Fruit fly (Drosophila melanogaster) whole organism, embryonic: Measurements from ENCODE around the gene Sf3b3.
A peak's percentile ranks its signal among the peaks of the same experiment; 100 is the strongest.

ENCODE experiments used
- CG10565 ChIP-seq: fragments of 200-800 bp; sonication (Bioruptor generic); optimal IDR thresholded peaks from 3 replicates; lab custom pipeline; 2016; ENCODE audit warnings: missing biosample characterization, mild to moderate bottlenecking, missing genetic modification characterization
- CG10979 ChIP-seq: fragments of 200-800 bp; sonication (Bioruptor generic); optimal IDR thresholded peaks from 2 replicates; lab custom pipeline; 2018; ENCODE audit warnings: missing biosample characterization, mild to moderate bottlenecking, missing genetic modification characterization, moderate library complexity
- CG11695 ChIP-seq: fragments of 200-800 bp; sonication (Bioruptor generic); IDR thresholded peaks from 3 replicates; pipeline ENCODE4 v1.3.6; 2022; ENCODE audit warnings: missing biosample characterization, missing genetic modification characterization
- CG12299 ChIP-seq: fragments of 200-800 bp; sonication (Bioruptor generic); optimal IDR thresholded peaks from 2 replicates; lab custom pipeline; 2018; ENCODE audit warnings: missing biosample characterization, mild to moderate bottlenecking, missing genetic modification characterization
- CG12744 ChIP-seq: fragments of 200-800 bp; sonication (Bioruptor generic); optimal IDR thresholded peaks from 2 replicates; lab custom pipeline; 2016; ENCODE audit warnings: missing biosample characterization, missing genetic modification characterization
- CG14667 ChIP-seq: fragments of 200-800 bp; sonication (Bioruptor generic); IDR thresholded peaks from 2 replicates; pipeline ENCODE4 v1.3.6; 2022; ENCODE audit warnings: missing biosample characterization, missing genetic modification characterization
- CG16863 ChIP-seq: fragments of 200-800 bp; sonication (Bioruptor generic); optimal IDR thresholded peaks from 3 replicates; lab custom pipeline; 2016; ENCODE audit warnings: missing biosample characterization, missing genetic modification characterization
- CG17912 ChIP-seq: fragments of 200-800 bp; sonication (Bioruptor generic); optimal IDR thresholded peaks from 2 replicates; lab custom pipeline; 2018; ENCODE audit warnings: missing biosample characterization, mild to moderate bottlenecking, missing genetic modification characterization
- CG18262 ChIP-seq: fragments of 200-800 bp; optimal IDR thresholded peaks from 3 replicates; lab custom pipeline; 2019; ENCODE audit warnings: missing biosample characterization, mild to moderate bottlenecking, missing genetic modification characterization, moderate library complexity
- CG2129 ChIP-seq: fragments of 200-800 bp; sonication (Bioruptor generic); IDR thresholded peaks from 2 replicates; pipeline ENCODE4 v1.3.6; 2022; ENCODE audit warnings: missing biosample characterization, missing genetic modification characterization; ENCODE audit not compliant: partially characterized antibody
- CG4328 ChIP-seq: fragments of 200-800 bp; sonication (Bioruptor generic); optimal IDR thresholded peaks from 3 replicates; lab custom pipeline; 2017; ENCODE audit warnings: missing biosample characterization, missing genetic modification reagents, missing genetic modification characterization
- CG5180 ChIP-seq: fragments of 200-800 bp; sonication (Bioruptor generic); optimal IDR thresholded peaks from 3 replicates; lab custom pipeline; 2017; ENCODE audit warnings: missing biosample characterization, missing genetic modification characterization, mild to moderate bottlenecking, moderate library complexity, missing genetic modification reagents
- CG5953 ChIP-seq: fragments of 200-800 bp; sonication (Bioruptor generic); IDR thresholded peaks from 2 replicates; pipeline ENCODE4 v1.3.6; 2022; ENCODE audit warnings: missing biosample characterization, missing genetic modification characterization
- CG6813 ChIP-seq: fragments of 200-800 bp; sonication (Bioruptor generic); optimal IDR thresholded peaks from 2 replicates; lab custom pipeline; 2017; ENCODE audit warnings: missing biosample characterization, missing genetic modification characterization, mild to moderate bottlenecking, moderate library complexity, missing genetic modification reagents
- CG7556 ChIP-seq: fragments of 200-800 bp; sonication (Bioruptor generic); optimal IDR thresholded peaks from 2 replicates; lab custom pipeline; 2017; ENCODE audit warnings: missing biosample characterization, mild to moderate bottlenecking, missing genetic modification characterization
- CG8478 ChIP-seq: fragments of >200 bp; optimal IDR thresholded peaks from 2 replicates; lab custom pipeline; 2018
- CG8765 ChIP-seq: fragments of 200-800 bp; sonication (Bioruptor generic); IDR thresholded peaks from 2 replicates; pipeline ENCODE4 v1.3.6; 2022; ENCODE audit warnings: missing biosample characterization, missing genetic modification characterization
- CG9727 ChIP-seq: fragments of 200-800 bp; sonication (Bioruptor generic); optimal IDR thresholded peaks from 3 replicates; lab custom pipeline; 2017; ENCODE audit warnings: missing biosample characterization, mild to moderate bottlenecking, missing genetic modification characterization
- Dref ChIP-seq: fragments of 200-800 bp; sonication (Bioruptor generic); IDR thresholded peaks from 2 replicates; pipeline ENCODE4 v1.3.6; 2022; ENCODE audit warnings: missing biosample characterization, missing genetic modification characterization
- HLH3B ChIP-seq: fragments of 200-800 bp; sonication (Bioruptor generic); IDR thresholded peaks from 2 replicates; pipeline ENCODE4 v1.3.6; 2022; ENCODE audit warnings: missing biosample characterization, missing genetic modification characterization
- Hand ChIP-seq: fragments of 200-800 bp; sonication (Bioruptor generic); optimal IDR thresholded peaks from 2 replicates; lab custom pipeline; 2017; ENCODE audit warnings: mild to moderate bottlenecking, missing biosample characterization, missing genetic modification reagents, missing genetic modification characterization
- HmgZ ChIP-seq: fragments of 200-800 bp; sonication (Bioruptor generic); optimal IDR thresholded peaks from 2 replicates; lab custom pipeline; 2018; ENCODE audit warnings: missing biosample characterization, mild to moderate bottlenecking, missing genetic modification characterization
- NK7.1 ChIP-seq: fragments of 200-800 bp; sonication (Bioruptor generic); optimal IDR thresholded peaks from 3 replicates; lab custom pipeline; 2016; ENCODE audit warnings: missing biosample characterization, missing genetic modification characterization
- Oli ChIP-seq: fragments of 200-800 bp; sonication (Bioruptor generic); optimal IDR thresholded peaks from 2 replicates; lab custom pipeline; 2018; ENCODE audit warnings: missing biosample characterization, mild to moderate bottlenecking, missing genetic modification characterization, moderate library complexity
- Optix ChIP-seq: fragments of 200-800 bp; sonication (Bioruptor generic); IDR thresholded peaks from 3 replicates; pipeline ENCODE4 v1.3.6; 2022; ENCODE audit warnings: missing biosample characterization, missing genetic modification characterization
- Poxn ChIP-seq: fragments of 200-800 bp; sonication (Bioruptor generic); IDR thresholded peaks from 2 replicates; pipeline ENCODE4 v1.3.6; 2022; ENCODE audit warnings: missing biosample characterization, missing genetic modification characterization
- Usf ChIP-seq: fragments of 200-800 bp; sonication (Bioruptor generic); optimal IDR thresholded peaks from 2 replicates; lab custom pipeline; 2017; ENCODE audit warnings: missing genotype, missing biosample characterization, missing genetic modification characterization
- ash1 ChIP-seq: fragments of 200-800 bp; sonication (Bioruptor generic); optimal IDR thresholded peaks from 2 replicates; lab custom pipeline; 2018; ENCODE audit warnings: missing biosample characterization, mild to moderate bottlenecking, missing genetic modification characterization
- ato ChIP-seq: fragments of 200-800 bp; sonication (Bioruptor generic); IDR thresholded peaks from 2 replicates; pipeline ENCODE4 v1.3.6; 2022; ENCODE audit warnings: missing biosample characterization, missing genetic modification characterization; ENCODE audit not compliant: partially characterized antibody
- bsh ChIP-seq, 2 experiments: fragments of 200-800 bp; sonication (Bioruptor generic); optimal IDR thresholded peaks; 2 replicates each; lab custom pipeline; 2017 to 2018; ENCODE audit warnings: mild to moderate bottlenecking in 2 of 2, missing biosample characterization in 2 of 2, missing genetic modification characterization in 2 of 2, moderate library complexity in 1 of 2
- cas ChIP-seq: fragments of 200-800 bp; sonication (Bioruptor generic); IDR thresholded peaks from 2 replicates; pipeline ENCODE4 v1.3.6; 2022; ENCODE audit warnings: missing biosample characterization, missing genetic modification characterization
- cato ChIP-seq: fragments of 200-800 bp; sonication (Bioruptor generic); optimal IDR thresholded peaks from 2 replicates; lab custom pipeline; 2016; ENCODE audit warnings: missing biosample characterization, missing genetic modification characterization, borderline replicate concordance
- crol ChIP-seq: fragments of 200-800 bp; sonication (Bioruptor generic); IDR thresholded peaks from 2 replicates; pipeline ENCODE4 v1.3.6; 2022; ENCODE audit warnings: missing biosample characterization, missing genetic modification characterization
- ems ChIP-seq: fragments of 200-800 bp; sonication (Bioruptor generic); optimal IDR thresholded peaks from 3 replicates; lab custom pipeline; 2016; ENCODE audit warnings: missing biosample characterization, missing genetic modification characterization
- fd102C ChIP-seq: fragments of 200-800 bp; sonication (Bioruptor generic); optimal IDR thresholded peaks from 2 replicates; lab custom pipeline; 2018; ENCODE audit warnings: missing biosample characterization, mild to moderate bottlenecking, missing genetic modification characterization, moderate library complexity
- gcm2 ChIP-seq: fragments of 200-800 bp; sonication (Bioruptor generic); optimal IDR thresholded peaks from 2 replicates; lab custom pipeline; 2016; ENCODE audit warnings: missing biosample characterization, missing genetic modification characterization
- gsb ChIP-seq: fragments of 200-800 bp; sonication (Bioruptor generic); IDR thresholded peaks from 2 replicates; pipeline ENCODE4 v1.3.6; 2022; ENCODE audit warnings: missing biosample characterization, missing genetic modification characterization
- jumu ChIP-seq: fragments of 200-800 bp; sonication (Bioruptor generic); optimal IDR thresholded peaks from 3 replicates; lab custom pipeline; 2016; ENCODE audit warnings: missing biosample characterization, missing genetic modification characterization
- odd ChIP-seq: fragments of 200-800 bp; sonication (Bioruptor generic); optimal IDR thresholded peaks from 2 replicates; lab custom pipeline; 2017; ENCODE audit warnings: missing biosample characterization, mild to moderate bottlenecking, missing genetic modification characterization
- sens ChIP-seq: fragments of 200-800 bp; sonication (Bioruptor generic); peaks from one replicate; lab custom pipeline; 2016; ENCODE audit warnings: missing biosample characterization, missing genetic modification characterization
- sisA ChIP-seq: fragments of 200-800 bp; sonication (Bioruptor generic); IDR thresholded peaks from 2 replicates; pipeline ENCODE4 v1.3.6; 2022; ENCODE audit warnings: missing biosample characterization, missing genetic modification characterization
- slp2 ChIP-seq: fragments of 200-800 bp; sonication (Bioruptor generic); optimal IDR thresholded peaks from 2 replicates; lab custom pipeline; 2016; ENCODE audit warnings: missing biosample characterization, missing genetic modification characterization
- sna ChIP-seq: fragments of 200-800 bp; sonication (Bioruptor generic); IDR thresholded peaks from 2 replicates; pipeline ENCODE4 v1.3.6; 2022; ENCODE audit warnings: missing biosample characterization, missing genetic modification characterization; ENCODE audit not compliant: partially characterized antibody
- ssp ChIP-seq: fragments of 200-800 bp; sonication (Bioruptor generic); IDR thresholded peaks from 2 replicates; pipeline ENCODE4 v1.3.6; 2022; ENCODE audit warnings: missing biosample characterization, missing genetic modification characterization
- stwl ChIP-seq: fragments of 200-800 bp; sonication (Bioruptor generic); optimal IDR thresholded peaks from 3 replicates; lab custom pipeline; 2018; ENCODE audit warnings: missing biosample characterization, mild to moderate bottlenecking, missing genetic modification characterization, moderate library complexity
- tgo ChIP-seq: fragments of 200-800 bp; sonication (Bioruptor generic); IDR thresholded peaks from 3 replicates; pipeline ENCODE4 v1.3.6; 2022; ENCODE audit warnings: missing biosample characterization, missing genetic modification characterization
- toy ChIP-seq: fragments of 200-800 bp; sonication (Bioruptor generic); IDR thresholded peaks from 2 replicates; pipeline ENCODE4 v1.3.6; 2022; ENCODE audit warnings: missing biosample characterization, missing genetic modification characterization
- unc-4 ChIP-seq: fragments of 200-800 bp; sonication (Bioruptor generic); IDR thresholded peaks from 2 replicates; pipeline ENCODE4 v1.3.6; 2022; ENCODE audit warnings: missing biosample characterization, missing genetic modification characterization; ENCODE audit not compliant: partially characterized antibody

The Sf3b3 gene

dm6 chr3L:803951-804350 lies 29.2 kb downstream of the Sf3b3 start, which contains the start of gene CG13898:
Gene CG13898 (minus strand): TSS chr3L:804051.
- TF ChIP-seq sens (peak; percentile 22), Hand (no peak), CG5953 (GFP tag; lab: Robert Waterston, UW) (no peak)
- TF ChIP-seq, all 482 proteins: peak for 1

- no peak for TF ChIP-seq unc-4 (GFP tag; lab: Robert Waterston, UW)
- peak; percentile 67; the same call in 1 of the 2 replicates for TF ChIP-seq cas (GFP tag; lab: Robert Waterston, UW)
- peak; percentile 94 for TF ChIP-seq Optix (GFP tag; lab: Robert Waterston, UW)
- TF ChIP-seq Oli, result peak; percentile 88
- peak; percentile 58 for TF ChIP-seq fd102C (GFP tag; lab: Kevin White, UChicago)
- peak; percentile 91 for TF ChIP-seq CG7556 (GFP tag; lab: Kevin White, UChicago)
- peak; percentile 87 for TF ChIP-seq slp2 (GFP tag; lab: Kevin White, UChicago)
- peak; percentile 80 for TF ChIP-seq CG18262 (tag; lab: Kevin White, UChicago)
- peak; percentile 31 for TF ChIP-seq ash1 (GFP tag; lab: Kevin White, UChicago)
- TF ChIP-seq CG12299 (tag; lab: Kevin White, UChicago), result peak; percentile 87
- TF ChIP-seq CG11695 (GFP tag; lab: Robert Waterston, UW), result peak; percentile 92
- TF ChIP-seq CG16863 (GFP tag; lab: Kevin White, UChicago), result peak; percentile 90
- peak; percentile 90 for TF ChIP-seq tgo (GFP tag; lab: Robert Waterston, UW)
- peak; percentile 94 for TF ChIP-seq jumu (GFP tag; lab: Kevin White, UChicago)
- TF ChIP-seq cato (GFP tag; lab: Kevin White, UChicago), result peak; percentile 70
- peak; percentile 71 for TF ChIP-seq odd (GFP tag; lab: Kevin White, UChicago)
- TF ChIP-seq HmgZ (tag; lab: Kevin White, UChicago), result peak; percentile 86
- TF ChIP-seq CG10565, result peak; percentile 59
- peak; percentile 77 to 91 for TF ChIP-seq bsh (GFP tag; optimal IDR thresholded peaks at IDR 0.05; lab: Kevin White, UChicago)
- TF ChIP-seq ato (GFP tag; lab: Robert Waterston, UW), result no peak
- TF ChIP-seq CG4328 (GFP tag; lab: Kevin White, UChicago), result peak; percentile 37
- peak; percentile 18 for TF ChIP-seq stwl (tag; lab: Kevin White, UChicago)
- no peak for TF ChIP-seq CG8478 (lab: Kevin White, UChicago)
- peak; percentile 90 for TF ChIP-seq CG6813 (GFP tag; lab: Kevin White, UChicago)
- peak; percentile 60 for TF ChIP-seq CG5180 (GFP tag; lab: Kevin White, UChicago)
- peak; percentile 58 for TF ChIP-seq Usf
- TF ChIP-seq sna (GFP tag; lab: Robert Waterston, UW), result no peak
- TF ChIP-seq sisA (GFP tag; lab: Robert Waterston, UW), result peak; percentile 94
- TF ChIP-seq Dref (GFP tag; lab: Robert Waterston, UW), result peak; percentile 30; the same call in 1 of the 2 replicates
- peak; percentile 80 for TF ChIP-seq ems
- no peak for TF ChIP-seq CG2129 (GFP tag; lab: Robert Waterston, UW)
- TF ChIP-seq CG17912, result peak; percentile 77
- TF ChIP-seq HLH3B (GFP tag; lab: Robert Waterston, UW), result peak; percentile 94
- TF ChIP-seq Poxn (GFP tag; lab: Robert Waterston, UW), result peak; percentile 64; the same call in 1 of the 2 replicates
- peak; percentile 44; the same call in 1 of the 2 replicates for TF ChIP-seq crol (GFP tag; lab: Robert Waterston, UW)
- peak; percentile 67 for TF ChIP-seq NK7.1 (GFP tag; lab: Kevin White, UChicago)
- peak; percentile 74 for TF ChIP-seq CG8765 (GFP tag; lab: Robert Waterston, UW)
- peak; percentile 74 for TF ChIP-seq CG9727 (GFP tag; lab: Kevin White, UChicago)
- peak; percentile 80 for TF ChIP-seq ssp (GFP tag; lab: Robert Waterston, UW)
- TF ChIP-seq gcm2 (GFP tag; lab: Kevin White, UChicago), result peak; percentile 78
- peak; percentile 75 for TF ChIP-seq CG12744 (GFP tag; lab: Kevin White, UChicago)
- peak; percentile 82 for TF ChIP-seq CG14667 (GFP tag; lab: Robert Waterston, UW)
- TF ChIP-seq gsb (GFP tag; lab: Robert Waterston, UW), result peak; percentile 68
- peak; percentile 81 for TF ChIP-seq CG10979 (tag; lab: Kevin White, UChicago)
- peak; percentile 80; the same call in 1 of the 2 replicates for TF ChIP-seq toy (GFP tag; lab: Robert Waterston, UW)
These were observed 30.4 kb downstream of the Sf3b3 start for dm6 chr3L:802700-803273.
